Fruit fly (Drosophila melanogaster) whole organism, embryonic: ENCODE measurements around the gene CG34149.

Source experiments
- BEAF-32 ChIP-seq: fragments of 200-800 bp; sonication (Bioruptor generic); optimal IDR thresholded peaks from 3 replicates; lab custom pipeline; 2017; ENCODE audit warnings: missing biosample characterization, missing genetic modification characterization, mild to moderate bottlenecking, moderate library complexity, missing genetic modification reagents
- Bdp1 ChIP-seq: fragments of 200-800 bp; sonication (Bioruptor generic); optimal IDR thresholded peaks from 3 replicates; lab custom pipeline; 2016; ENCODE audit warnings: missing biosample characterization, missing genetic modification characterization
- CG10209 ChIP-seq: fragments of 200-800 bp; sonication (Bioruptor generic); optimal IDR thresholded peaks from 3 replicates; lab custom pipeline; 2017; ENCODE audit warnings: missing biosample characterization, mild to moderate bottlenecking, missing genetic modification characterization, missing genetic modification reagents
- CG1024 ChIP-seq: fragments of 200-800 bp; sonication (Bioruptor generic); IDR thresholded peaks from 2 replicates; pipeline ENCODE4 v1.3.6; 2022; ENCODE audit warnings: missing biosample characterization, missing genetic modification characterization
- CG11085 ChIP-seq: fragments of 200-800 bp; sonication (Bioruptor generic); IDR thresholded peaks from 2 replicates; pipeline ENCODE4 v1.3.6; 2022; ENCODE audit warnings: missing biosample characterization, missing genetic modification characterization
- CG12155 ChIP-seq: fragments of 200-800 bp; sonication (Bioruptor generic); optimal IDR thresholded peaks from 3 replicates; lab custom pipeline; 2016; ENCODE audit warnings: missing biosample characterization, missing genetic modification characterization
- CG13624 ChIP-seq: fragments of 200-800 bp; sonication (Bioruptor generic); optimal IDR thresholded peaks from 2 replicates; lab custom pipeline; 2016; ENCODE audit warnings: missing biosample characterization, missing genetic modification characterization
- CG13894 ChIP-seq: fragments of 200-800 bp; sonication (Bioruptor generic); optimal IDR thresholded peaks from 3 replicates; lab custom pipeline; 2018; ENCODE audit warnings: missing biosample characterization, mild to moderate bottlenecking, missing genetic modification characterization, moderate library complexity
- CG15073 ChIP-seq: fragments of 200-800 bp; sonication (Bioruptor generic); optimal IDR thresholded peaks from 2 replicates; lab custom pipeline; 2016; ENCODE audit warnings: missing biosample characterization, missing genetic modification characterization
- CG1602 ChIP-seq: fragments of 200-800 bp; sonication (Bioruptor generic); optimal IDR thresholded peaks from 3 replicates; lab custom pipeline; 2016; ENCODE audit warnings: missing biosample characterization, missing genetic modification characterization
- CG16813 ChIP-seq: fragments of 200-800 bp; sonication (Bioruptor generic); IDR thresholded peaks from 3 replicates; pipeline ENCODE4 v1.3.6; 2022; ENCODE audit warnings: missing biosample characterization, missing genetic modification characterization; ENCODE audit not compliant: partially characterized antibody
- CG17186 ChIP-seq: fragments of 200-800 bp; sonication (Bioruptor generic); optimal IDR thresholded peaks from 3 replicates; lab custom pipeline; 2017; ENCODE audit warnings: missing biosample characterization, missing genetic modification reagents, missing genetic modification characterization
- CG17568 ChIP-seq: fragments of 200-800 bp; sonication (Bioruptor generic); optimal IDR thresholded peaks from 2 replicates; lab custom pipeline; 2018; ENCODE audit warnings: missing biosample characterization, mild to moderate bottlenecking, missing genetic modification characterization, moderate library complexity
- CG3163 ChIP-seq: fragments of 200-800 bp; sonication (Bioruptor generic); optimal IDR thresholded peaks from 3 replicates; lab custom pipeline; 2016; ENCODE audit warnings: missing biosample characterization, missing genetic modification characterization
- CG34224 ChIP-seq: fragments of 200-800 bp; sonication (Bioruptor generic); IDR thresholded peaks from 3 replicates; pipeline ENCODE4 v1.3.6; 2022; ENCODE audit warnings: missing biosample characterization, missing genetic modification characterization; ENCODE audit not compliant: partially characterized antibody
- CG5953 ChIP-seq: fragments of 200-800 bp; sonication (Bioruptor generic); IDR thresholded peaks from 2 replicates; pipeline ENCODE4 v1.3.6; 2022; ENCODE audit warnings: missing biosample characterization, missing genetic modification characterization
- CG6683 ChIP-seq: fragments of 200-800 bp; sonication (Bioruptor generic); optimal IDR thresholded peaks from 2 replicates; lab custom pipeline; 2017; ENCODE audit warnings: missing biosample characterization, mild to moderate bottlenecking, missing genetic modification characterization, missing genetic modification reagents
- CG8924 ChIP-seq: fragments of 200-800 bp; optimal IDR thresholded peaks from 3 replicates; lab custom pipeline; 2019; ENCODE audit warnings: missing biosample characterization, mild to moderate bottlenecking, missing genetic modification characterization, moderate library complexity
- D19A ChIP-seq: fragments of 200-800 bp; optimal IDR thresholded peaks from 3 replicates; lab custom pipeline; 2019; ENCODE audit warnings: missing biosample characterization, mild to moderate bottlenecking, missing genetic modification characterization, moderate library complexity
- Dbx ChIP-seq: fragments of 200-800 bp; sonication (Bioruptor generic); IDR thresholded peaks from 3 replicates; pipeline ENCODE4 v1.3.6; 2022; ENCODE audit warnings: missing biosample characterization, missing genetic modification characterization
- Dll ChIP-seq: fragments of 200-800 bp; sonication (Bioruptor generic); IDR thresholded peaks from 4 replicates; pipeline ENCODE4 v1.3.6; 2022; ENCODE audit warnings: missing biosample characterization, missing genetic modification characterization; ENCODE audit not compliant: partially characterized antibody
- Dp ChIP-seq: fragments of 200-800 bp; sonication (Bioruptor generic); optimal IDR thresholded peaks from 2 replicates; lab custom pipeline; 2018; ENCODE audit warnings: missing biosample characterization, mild to moderate bottlenecking, missing genetic modification characterization, moderate library complexity
- HLHmδ ChIP-seq: fragments of 200-800 bp; sonication (Bioruptor generic); optimal IDR thresholded peaks from 2 replicates; lab custom pipeline; 2018; ENCODE audit warnings: missing biosample characterization, mild to moderate bottlenecking, missing genetic modification characterization, moderate library complexity
- Hr3 ChIP-seq: fragments of 200-800 bp; sonication (Bioruptor generic); optimal IDR thresholded peaks from 3 replicates; lab custom pipeline; 2016; ENCODE audit warnings: missing biosample characterization, missing genetic modification characterization
- MBD-R2 ChIP-seq: fragments of 200-800 bp; sonication (Bioruptor generic); IDR thresholded peaks from 2 replicates; pipeline ENCODE4 v1.3.6; 2022; ENCODE audit warnings: missing biosample characterization, missing genetic modification characterization
- MESR4 ChIP-seq: fragments of 200-800 bp; sonication (Bioruptor generic); optimal IDR thresholded peaks from 2 replicates; lab custom pipeline; 2018; ENCODE audit warnings: missing biosample characterization, mild to moderate bottlenecking, missing genetic modification characterization, moderate library complexity
- Myb ChIP-seq: fragments of 200-800 bp; sonication (Bioruptor generic); optimal IDR thresholded peaks from 2 replicates; lab custom pipeline; 2016; ENCODE audit warnings: missing biosample characterization, missing genetic modification characterization
- Pdp1 ChIP-seq, 2 experiments: fragments of 200-800 bp; sonication (Bioruptor generic); optimal IDR thresholded peaks; 3 replicates each; lab custom pipeline; 2016; ENCODE audit warnings: missing biosample characterization in 2 of 2, missing genetic modification characterization in 2 of 2, mild to moderate bottlenecking in 1 of 2, moderate library complexity in 1 of 2
- Scr ChIP-seq: fragments of 200-800 bp; sonication (Bioruptor generic); IDR thresholded peaks from 2 replicates; pipeline ENCODE4 v1.3.6; 2022; ENCODE audit warnings: missing biosample characterization, missing genetic modification characterization; ENCODE audit not compliant: partially characterized antibody
- Sry-δ ChIP-seq: fragments of 200-800 bp; sonication (Bioruptor generic); optimal IDR thresholded peaks from 2 replicates; lab custom pipeline; 2016; ENCODE audit warnings: missing biosample characterization, missing genetic modification characterization
- Taf1 ChIP-seq: fragments of 200-800 bp; sonication (Bioruptor generic); IDR thresholded peaks from 2 replicates; pipeline ENCODE4 v1.3.6; 2022; ENCODE audit warnings: missing biosample characterization, missing genetic modification characterization
- ac ChIP-seq: fragments of 200-800 bp; sonication (Bioruptor generic); optimal IDR thresholded peaks from 3 replicates; lab custom pipeline; 2017; ENCODE audit warnings: missing biosample characterization, mild to moderate bottlenecking, missing genetic modification characterization
- aop ChIP-seq: fragments of 200-800 bp; sonication (Bioruptor generic); IDR thresholded peaks from 2 replicates; pipeline ENCODE4 v1.3.6; 2022; ENCODE audit warnings: missing biosample characterization, missing genetic modification characterization
- ara ChIP-seq: fragments of 200-800 bp; sonication (Bioruptor generic); IDR thresholded peaks from 2 replicates; pipeline ENCODE4 v1.3.6; 2022; ENCODE audit warnings: missing biosample characterization, missing genetic modification characterization
- bsh ChIP-seq, 2 experiments: fragments of 200-800 bp; sonication (Bioruptor generic); optimal IDR thresholded peaks; 2 replicates each; lab custom pipeline; 2017 to 2018; ENCODE audit warnings: mild to moderate bottlenecking in 2 of 2, missing biosample characterization in 2 of 2, missing genetic modification characterization in 2 of 2, moderate library complexity in 1 of 2
- cg ChIP-seq: fragments of 200-800 bp; sonication (Bioruptor generic); optimal IDR thresholded peaks from 3 replicates; lab custom pipeline; 2019; ENCODE audit warnings: missing biosample characterization, mild to moderate bottlenecking, missing genetic modification characterization, moderate library complexity
- chn ChIP-seq: fragments of 200-800 bp; sonication (Bioruptor generic); optimal IDR thresholded peaks from 2 replicates; lab custom pipeline; 2016; ENCODE audit warnings: missing biosample characterization, missing genetic modification characterization
- fd96Cb ChIP-seq: fragments of 200-800 bp; sonication (Bioruptor generic); optimal IDR thresholded peaks from 2 replicates; lab custom pipeline; 2018; ENCODE audit warnings: missing biosample characterization, mild to moderate bottlenecking, missing genetic modification characterization, moderate library complexity
- fru ChIP-seq: fragments of >200 bp; optimal IDR thresholded peaks from 2 replicates; lab custom pipeline; 2017
- hbn ChIP-seq: fragments of 200-800 bp; sonication (Bioruptor generic); IDR thresholded peaks from 2 replicates; pipeline ENCODE4 v1.3.6; 2022; ENCODE audit warnings: missing biosample characterization, missing genetic modification characterization; ENCODE audit not compliant: partially characterized antibody
- her ChIP-seq: fragments of 200-800 bp; sonication (Bioruptor generic); optimal IDR thresholded peaks from 2 replicates; lab custom pipeline; 2016; ENCODE audit warnings: missing biosample characterization, missing genetic modification characterization
- lov ChIP-seq, 2 experiments: fragments of 200-800 bp in 1 of 2; fragments of >200 bp in 1 of 2; sonication (Bioruptor generic) in 1 of 2; IDR thresholded peaks in 1 of 2; optimal IDR thresholded peaks in 1 of 2; 2 replicates in 1 of 2; 3 replicates in 1 of 2; pipeline versions ENCODE4 v1.3.6 to Lab custom; 2017 to 2022; ENCODE audit warnings: missing biosample characterization in 1 of 2, missing genetic modification characterization in 1 of 2
- luna ChIP-seq: fragments of 200-800 bp; sonication (Bioruptor generic); optimal IDR thresholded peaks from 2 replicates; lab custom pipeline; 2016; ENCODE audit warnings: missing biosample characterization, missing genetic modification characterization
- row ChIP-seq: fragments of 200-800 bp; sonication (Bioruptor generic); IDR thresholded peaks from 3 replicates; pipeline ENCODE4 v1.3.6; 2022; ENCODE audit warnings: missing biosample characterization, missing genetic modification characterization
- scrt ChIP-seq: fragments of 200-800 bp; sonication (Bioruptor generic); optimal IDR thresholded peaks from 2 replicates; lab custom pipeline; 2018; ENCODE audit warnings: missing biosample characterization, mild to moderate bottlenecking, missing genetic modification characterization, moderate library complexity
- sisA ChIP-seq: fragments of 200-800 bp; sonication (Bioruptor generic); IDR thresholded peaks from 2 replicates; pipeline ENCODE4 v1.3.6; 2022; ENCODE audit warnings: missing biosample characterization, missing genetic modification characterization
- slp2 ChIP-seq: fragments of 200-800 bp; sonication (Bioruptor generic); optimal IDR thresholded peaks from 2 replicates; lab custom pipeline; 2016; ENCODE audit warnings: missing biosample characterization, missing genetic modification characterization
- tio ChIP-seq: fragments of 200-800 bp; sonication (Bioruptor generic); optimal IDR thresholded peaks from 2 replicates; lab custom pipeline; 2017; ENCODE audit warnings: missing biosample characterization, missing genetic modification characterization, inconsistent platforms
- wor ChIP-seq: fragments of 200-800 bp; sonication (Bioruptor generic); IDR thresholded peaks from 2 replicates; pipeline ENCODE4 v1.3.6; 2022; ENCODE audit warnings: missing biosample characterization, missing genetic modification characterization

CG34149 gene

dm6 chr3R:22424602-22425190 lies 44.8 kb downstream of the CG34149 start, which contains the start of gene pinta (continued):
- TF ChIP-seq lov (optimal IDR thresholded peaks at IDR 0.05; lab: Kevin White, UChicago) (no peak), lov (GFP tag; IDR thresholded peaks at IDR 0.05; lab: Robert Waterston, UW) (no peak), Hr3 (no peak), D19A (tag; lab: Kevin White, UChicago) (no peak), MBD-R2 (GFP tag; lab: Robert Waterston, UW) (no peak), Myb (GFP tag; lab: Kevin White, UChicago) (peak; percentile 44), row (GFP tag; lab: Robert Waterston, UW) (no peak), CG12155 (GFP tag; lab: Kevin White, UChicago) (peak; percentile 91), Pdp1 (GFP tag; optimal IDR thresholded peaks at IDR 0.05; lab: Kevin White, UChicago) (peak in 1 of 2 experiments; percentile 91), CG16813 (GFP tag; lab: Robert Waterston, UW) (0 out of 3 replicates have a peak, but pooled peaks have one; percentile 22), wor (GFP tag; lab: Robert Waterston, UW) (no peak), CG1024 (GFP tag; lab: Robert Waterston, UW) (no peak), HLHmδ (GFP tag; lab: Kevin White, UChicago) (no peak), sisA (GFP tag; lab: Robert Waterston, UW) (no peak), CG1602 (GFP tag; lab: Kevin White, UChicago) (no peak), Bdp1 (GFP tag; lab: Kevin White, UChicago) (no peak), CG6683 (GFP tag; lab: Kevin White, UChicago) (no peak), cg (GFP tag; lab: Kevin White, UChicago) (no peak), CG17186 (no peak), MESR4 (GFP tag; lab: Kevin White, UChicago) (no peak), Dll (GFP tag; lab: Robert Waterston, UW) (0 out of 4 replicates have a peak, but pooled peaks have one; percentile 29), luna (no peak), bsh (GFP tag; optimal IDR thresholded peaks at IDR 0.05; lab: Kevin White, UChicago) (no peak), CG15073 (GFP tag; lab: Kevin White, UChicago) (no peak), CG5953 (GFP tag; lab: Robert Waterston, UW) (no peak), slp2 (GFP tag; lab: Kevin White, UChicago) (no peak), aop (GFP tag; lab: Robert Waterston, UW) (no peak), CG34224 (GFP tag; lab: Robert Waterston, UW) (no peak), BEAF-32 (GFP tag; lab: Kevin White, UChicago) (peak; percentile 37), ara (GFP tag; lab: Robert Waterston, UW) (no peak), her (GFP tag; lab: Kevin White, UChicago) (no peak), CG10209 (GFP tag; lab: Kevin White, UChicago) (no peak), Dbx (GFP tag; lab: Robert Waterston, UW) (no peak), tio (GFP tag; lab: Kevin White, UChicago) (no peak), fru (lab: Kevin White, UChicago) (no peak), Taf1 (GFP tag; lab: Robert Waterston, UW) (no peak), scrt (GFP tag; lab: Kevin White, UChicago) (no peak), ac (GFP tag; lab: Kevin White, UChicago) (no peak), chn (GFP tag; lab: Kevin White, UChicago) (no peak), hbn (0 out of 2 replicates have a peak, but pooled peaks have one; percentile 13), CG8924 (peak; percentile 39), Dp (peak; percentile 21), CG11085 (GFP tag; lab: Robert Waterston, UW) (no peak), CG13894 (tag; lab: Kevin White, UChicago) (no peak), CG13624 (GFP tag; lab: Kevin White, UChicago) (no peak), Sry-δ (peak; percentile 59), CG3163 (no peak), CG17568 (no peak), Scr (peak; percentile 31; the same call in 1 of the 2 replicates), fd96Cb (tag; lab: Kevin White, UChicago) (no peak)
